Worm (Caenorhabditis elegans): ENCODE results near the gene hsp-75.

The hsp-75 gene

DNA sequence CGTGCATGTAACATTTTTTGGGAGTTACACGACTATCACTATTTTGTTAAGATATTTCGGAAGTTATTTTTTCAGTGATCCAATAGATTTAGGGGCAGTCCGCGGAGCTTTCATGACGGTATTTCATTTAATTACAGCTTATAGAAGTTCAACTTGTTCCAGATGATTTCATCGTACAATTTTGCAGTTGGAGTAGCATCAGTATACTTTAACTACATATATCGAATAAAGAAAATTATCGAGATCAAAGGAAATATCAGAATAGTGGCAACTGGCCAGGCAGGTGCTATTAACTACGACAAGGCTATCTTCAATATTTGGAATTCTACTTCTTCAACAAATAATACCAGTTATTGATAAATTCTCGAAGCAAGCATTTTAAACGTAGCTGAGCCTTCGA, 48.0 kb downstream of the hsp-75 start (continued):
- TF ChIP-seq ztf-26 (tag; optimal IDR thresholded peaks at IDR 0.05) = no peak
- no peak for TF ChIP-seq ceh-91 (GFP tag; IDR thresholded peaks at IDR 0.05)
- TF ChIP-seq egl-18 (GFP tag; IDR thresholded peaks at IDR 0.05) = no peak
- TF ChIP-seq hsf-1 (GFP tag; IDR thresholded peaks at IDR 0.05) = peak; percentile 65; the same call in 1 of the 2 replicates
- peak; percentile 56; the same call in 1 of the 2 replicates for TF ChIP-seq attf-6 (GFP tag; IDR thresholded peaks at IDR 0.05)
- TF ChIP-seq aptf-2 (GFP tag; conservative IDR thresholded peaks at IDR 0.05) = no peak
- no peak for TF ChIP-seq Y53F4B.3 (GFP tag; IDR thresholded peaks at IDR 0.05)
- peak; percentile 59; the same call in 1 of the 2 replicates for TF ChIP-seq F39B2.1 (GFP tag; IDR thresholded peaks at IDR 0.05)
- no peak for TF ChIP-seq C17E4.6 (GFP tag; IDR thresholded peaks at IDR 0.05)
- no peak for TF ChIP-seq ccch-3 (GFP tag; optimal IDR thresholded peaks at IDR 0.05)
- TF ChIP-seq madf-10 (tag; optimal IDR thresholded peaks at IDR 0.05) = no peak
- TF ChIP-seq ceh-100 (GFP tag; IDR thresholded peaks at IDR 0.05) = no peak
- TF ChIP-seq chd-7 (tag; optimal IDR thresholded peaks at IDR 0.05) = no peak
- no peak for TF ChIP-seq dpff-1 (tag; optimal IDR thresholded peaks at IDR 0.05)
- TF ChIP-seq nfyb-1 (GFP tag; IDR thresholded peaks at IDR 0.05) = peak; percentile 50; the same call in 1 of the 2 replicates
- TF ChIP-seq attf-5 (GFP tag; optimal IDR thresholded peaks at IDR 0.05) = no peak
- TF ChIP-seq hrde-1 (tag; optimal IDR thresholded peaks at IDR 0.05; ENCODE audit: borderline replicate concordance) = no peak
- peak; percentile 11 for TF ChIP-seq snpc-1.3 (tag; optimal IDR thresholded peaks at IDR 0.05; ENCODE audit: insufficient read depth)
- TF ChIP-seq F33H1.4 (GFP tag; IDR thresholded peaks at IDR 0.05) = peak; percentile 49
- no peak for TF ChIP-seq bed-1 (GFP tag; IDR thresholded peaks at IDR 0.05)
- no peak for TF ChIP-seq mes-4 (tag; optimal IDR thresholded peaks at IDR 0.05)
- TF ChIP-seq ceh-58 (GFP tag; IDR thresholded peaks at IDR 0.05) = no peak
- no peak for TF ChIP-seq rec-8 (tag; optimal IDR thresholded peaks at IDR 0.05)
- no peak for TF ChIP-seq snpc-1.1 (tag; optimal IDR thresholded peaks at IDR 0.05; ENCODE audit: insufficient read depth)
- no peak for TF ChIP-seq egrh-3 (GFP tag; IDR thresholded peaks at IDR 0.05)
- no peak for TF ChIP-seq cebp-1 (GFP tag; IDR thresholded peaks at IDR 0.05)
- peak; percentile 54 for TF ChIP-seq cebp-1 (tag; optimal IDR thresholded peaks at IDR 0.05)
- no peak for TF ChIP-seq let-526 (GFP tag; IDR thresholded peaks at IDR 0.05)
- TF ChIP-seq attf-3 (GFP tag; conservative IDR thresholded peaks at IDR 0.05) = no peak
- TF ChIP-seq nhr-80 (tag; optimal IDR thresholded peaks at IDR 0.05) = no peak
- no peak for TF ChIP-seq dox-1 (GFP tag; IDR thresholded peaks at IDR 0.05)
- no peak for TF ChIP-seq let-607 (tag; optimal IDR thresholded peaks at IDR 0.05)
- peak; percentile 51; the same call in 1 of the 2 replicates for TF ChIP-seq pbrm-1 (GFP tag; IDR thresholded peaks at IDR 0.05)
- TF ChIP-seq nhr-27 (tag; optimal IDR thresholded peaks at IDR 0.05) = no peak
- TF ChIP-seq Y95B8A.8 (GFP tag; IDR thresholded peaks at IDR 0.05) = peak; percentile 54; the same call in 1 of the 2 replicates
- TF ChIP-seq hlh-12 (tag; optimal IDR thresholded peaks at IDR 0.05) = no peak
- TF ChIP-seq madf-6 (GFP tag; IDR thresholded peaks at IDR 0.05) = peak; percentile 72
- TF ChIP-seq nhr-179 (tag; optimal IDR thresholded peaks at IDR 0.05) = no peak
- no peak for TF ChIP-seq Y67H2A.10 (GFP tag; conservative IDR thresholded peaks at IDR 0.05)
- TF ChIP-seq hmg-20 (GFP tag; IDR thresholded peaks at IDR 0.05) = no peak
- TF ChIP-seq Y56A3A.18 (GFP tag; IDR thresholded peaks at IDR 0.05) = peak; percentile 45; the same call in 1 of the 2 replicates
- no peak for TF ChIP-seq F23B12.7 (tag; optimal IDR thresholded peaks at IDR 0.05; ENCODE audit: insufficient read depth)
- TF ChIP-seq ceh-79 (tag; optimal IDR thresholded peaks at IDR 0.05) = no peak
- no peak for TF ChIP-seq C06A6.2 (GFP tag; conservative IDR thresholded peaks at IDR 0.05)
- no peak for TF ChIP-seq pha-4 (tag; optimal IDR thresholded peaks at IDR 0.05)
- no peak for TF ChIP-seq tbx-9 (tag; optimal IDR thresholded peaks at IDR 0.05; ENCODE audit: borderline replicate concordance)
- no peak for TF ChIP-seq unc-130 (GFP tag; optimal IDR thresholded peaks at IDR 0.05)
- no peak for TF ChIP-seq nfya-1 (tag; optimal IDR thresholded peaks at IDR 0.05; ENCODE audit: borderline replicate concordance, insufficient read depth)
